Fruit fly (Drosophila melanogaster): Measurements from ENCODE around the gene CG3345.

CG3345 gene

DNA sequence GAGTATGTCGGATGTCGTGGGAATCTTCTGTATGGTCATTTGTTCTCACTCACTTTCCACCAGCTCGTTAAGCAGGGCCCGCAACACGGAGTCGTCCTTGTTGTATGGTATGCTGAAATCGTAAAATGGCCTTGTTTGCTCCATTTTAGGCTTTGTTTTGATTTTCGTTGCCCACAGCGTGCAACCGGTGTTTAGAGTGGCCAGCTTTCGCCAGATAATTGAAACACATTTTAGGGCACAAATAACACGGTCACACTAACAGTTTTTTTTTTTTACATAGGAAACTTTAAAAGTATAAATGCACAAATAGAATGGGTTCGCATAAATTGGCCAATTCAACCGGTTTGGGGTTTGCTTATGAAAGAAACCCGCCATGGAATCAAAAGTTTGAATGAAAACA is 16.7 kb upstream of the CG3345 start, which contains the start of gene Rpp30 (continued):
- no peak for TF ChIP-seq CG31365 (tag; optimal IDR thresholded peaks at IDR 0.05)
- TF ChIP-seq crc (GFP tag; optimal IDR thresholded peaks at IDR 0.05), result no peak
- TF ChIP-seq MBD-R2 (GFP tag; IDR thresholded peaks at IDR 0.05), result peak; percentile 95
- no peak for TF ChIP-seq CG9437 (GFP tag; optimal IDR thresholded peaks at IDR 0.05)
- no peak for TF ChIP-seq B-H1 (GFP tag; IDR thresholded peaks at IDR 0.05)
- no peak for TF ChIP-seq vnd (GFP tag; IDR thresholded peaks at IDR 0.05; ENCODE audit: partially characterized antibody)
- TF ChIP-seq CG18011 (GFP tag; optimal IDR thresholded peaks at IDR 0.05), result no peak
- TF ChIP-seq klu (GFP tag; IDR thresholded peaks at IDR 0.05), result no peak
- no peak for TF ChIP-seq jumu (GFP tag; optimal IDR thresholded peaks at IDR 0.05)
- TF ChIP-seq Opbp (GFP tag; IDR thresholded peaks at IDR 0.05; ENCODE audit: partially characterized antibody), result peak; percentile 59; the same call in 2 of the 3 replicates
- no peak for TF ChIP-seq CG3838 (GFP tag; optimal IDR thresholded peaks at IDR 0.05)
- no peak for TF ChIP-seq CG11695 (GFP tag; IDR thresholded peaks at IDR 0.05)
- TF ChIP-seq pfk (GFP tag; optimal IDR thresholded peaks at IDR 0.05), result no peak
- TF ChIP-seq CG7987 (GFP tag; optimal IDR thresholded peaks at IDR 0.05), result no peak
- TF ChIP-seq zen2 (GFP tag; IDR thresholded peaks at IDR 0.05; ENCODE audit: partially characterized antibody), result 0 out of 3 replicates have a peak, but pooled peaks have one; percentile 3
- TF ChIP-seq unpg (GFP tag; optimal IDR thresholded peaks at IDR 0.05), result no peak
- TF ChIP-seq hb (GFP tag; IDR thresholded peaks at IDR 0.05; ENCODE audit: partially characterized antibody), result no peak
- no peak for TF ChIP-seq CG10366 (GFP tag; IDR thresholded peaks at IDR 0.05)
- no peak for TF ChIP-seq cato (GFP tag; optimal IDR thresholded peaks at IDR 0.05; ENCODE audit: borderline replicate concordance)
- no peak for TF ChIP-seq luna (GFP tag; optimal IDR thresholded peaks at IDR 0.05)
- TF ChIP-seq CG2712 (tag; optimal IDR thresholded peaks at IDR 0.05), result no peak
- TF ChIP-seq CG4854 (GFP tag; optimal IDR thresholded peaks at IDR 0.05), result no peak
- TF ChIP-seq ato (GFP tag; IDR thresholded peaks at IDR 0.05; ENCODE audit: partially characterized antibody), result 0 out of 2 replicates have a peak, but pooled peaks have one; percentile 20
- no peak for TF ChIP-seq CG2678 (tag; optimal IDR thresholded peaks at IDR 0.05)
- TF ChIP-seq disco-r (GFP tag; optimal IDR thresholded peaks at IDR 0.05), result no peak
- TF ChIP-seq gfzf (GFP tag; optimal IDR thresholded peaks at IDR 0.05), result peak; percentile 92
- TF ChIP-seq CG32532 (GFP tag; IDR thresholded peaks at IDR 0.05), result no peak
- no peak for TF ChIP-seq sim (GFP tag; IDR thresholded peaks at IDR 0.05)
- TF ChIP-seq CG14014 (GFP tag; IDR thresholded peaks at IDR 0.05), result no peak
- no peak for TF ChIP-seq tll (GFP tag; optimal IDR thresholded peaks at IDR 0.05)
- TF ChIP-seq CHES-1-like (GFP tag; optimal IDR thresholded peaks at IDR 0.05), result no peak
- TF ChIP-seq CG7357 (GFP tag; IDR thresholded peaks at IDR 0.05), result no peak
- no peak for TF ChIP-seq Atf6 (GFP tag; IDR thresholded peaks at IDR 0.05)
- no peak for TF ChIP-seq CG6689 (GFP tag; IDR thresholded peaks at IDR 0.05)
- no peak for TF ChIP-seq CG2889 (GFP tag; IDR thresholded peaks at IDR 0.05)
- TF ChIP-seq CG16863 (GFP tag; optimal IDR thresholded peaks at IDR 0.05), result no peak
- peak; percentile 43 for TF ChIP-seq gro (GFP tag; optimal IDR thresholded peaks at IDR 0.05)
- no peak for TF ChIP-seq zf30C (GFP tag; optimal IDR thresholded peaks at IDR 0.05)
- peak; percentile 40 for TF ChIP-seq CG4617 (GFP tag; optimal IDR thresholded peaks at IDR 0.05; ENCODE audit: borderline replicate concordance)
- TF ChIP-seq CG2116 (GFP tag; optimal IDR thresholded peaks at IDR 0.05), result peak; percentile 18
- peak; percentile 20; the same call in 1 of the 3 replicates for TF ChIP-seq row (GFP tag; IDR thresholded peaks at IDR 0.05)
- TF ChIP-seq CG15073 (GFP tag; optimal IDR thresholded peaks at IDR 0.05), result no peak
- TF ChIP-seq CG32772 (GFP tag; IDR thresholded peaks at IDR 0.05), result peak; percentile 42; the same call in 1 of the 2 replicates
- peak; percentile 61 for TF ChIP-seq Lhr (GFP tag; optimal IDR thresholded peaks at IDR 0.05)
- peak; percentile 10 for TF ChIP-seq trem (tag; optimal IDR thresholded peaks at IDR 0.05)
- TF ChIP-seq Dip2 (GFP tag; IDR thresholded peaks at IDR 0.05), result no peak
- no peak for TF ChIP-seq sens (GFP tag)
- no peak for TF ChIP-seq CkIIα-i1 (GFP tag; IDR thresholded peaks at IDR 0.05)
- no peak for TF ChIP-seq chm (GFP tag; IDR thresholded peaks at IDR 0.05)
- TF ChIP-seq CG7745 (tag; optimal IDR thresholded peaks at IDR 0.05), result no peak
- no peak for TF ChIP-seq CG14050 (GFP tag; IDR thresholded peaks at IDR 0.05)
